Fruit fly (Drosophila melanogaster): ENCODE measurements around the gene Cp36.

The Cp36 gene

DNA sequence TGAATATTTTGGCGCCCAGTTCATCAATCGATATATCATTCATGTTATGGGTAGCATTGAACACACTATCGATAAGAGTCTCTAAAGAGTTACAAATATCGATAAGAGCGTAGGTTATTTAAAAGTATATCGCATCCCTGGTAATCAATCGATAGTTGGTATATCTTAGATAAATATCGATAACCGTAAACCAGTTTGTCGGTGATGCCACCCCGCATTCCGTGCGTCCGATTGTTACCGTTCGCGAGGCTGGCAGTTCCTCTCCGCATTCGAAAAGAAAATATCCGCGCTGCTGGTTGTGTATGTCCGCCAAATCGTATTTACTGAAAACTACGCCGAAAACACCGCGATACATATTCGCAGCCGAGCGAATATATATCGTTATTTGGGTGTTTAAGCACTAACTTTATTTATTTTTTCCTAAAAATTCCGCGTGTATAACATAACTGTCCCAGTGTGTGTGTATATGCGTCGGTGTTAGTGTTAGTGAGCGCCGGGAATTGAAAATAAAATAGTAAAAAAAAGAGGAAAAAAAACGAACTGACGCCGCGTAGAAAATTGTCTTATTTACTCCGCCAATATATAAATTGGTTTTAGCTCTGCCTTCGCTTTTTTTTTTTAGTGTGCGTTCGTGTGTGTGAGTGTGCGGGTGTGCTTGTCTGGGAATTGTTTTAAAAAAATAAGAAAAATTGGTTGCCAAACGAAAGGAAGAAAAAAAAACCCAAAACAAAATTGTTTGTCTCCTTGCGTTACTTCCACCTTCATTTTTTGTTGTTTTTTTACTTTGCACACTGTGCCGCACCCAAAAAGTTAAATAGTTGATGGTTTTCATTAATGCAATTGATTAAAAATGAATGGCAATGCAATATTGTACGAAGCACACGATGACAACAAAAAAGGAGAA, 38.3 kb downstream of the Cp36 start, which contains the start of gene Nrg:
Gene Nrg, plus strand, starts transcription at position 253 of the 904 bp plus-strand sequence.
- TF ChIP-seq CG17801 (GFP tag; optimal IDR thresholded peaks at IDR 0.05; ENCODE audit: partially characterized antibody), result peak; percentile 75

DNA sequence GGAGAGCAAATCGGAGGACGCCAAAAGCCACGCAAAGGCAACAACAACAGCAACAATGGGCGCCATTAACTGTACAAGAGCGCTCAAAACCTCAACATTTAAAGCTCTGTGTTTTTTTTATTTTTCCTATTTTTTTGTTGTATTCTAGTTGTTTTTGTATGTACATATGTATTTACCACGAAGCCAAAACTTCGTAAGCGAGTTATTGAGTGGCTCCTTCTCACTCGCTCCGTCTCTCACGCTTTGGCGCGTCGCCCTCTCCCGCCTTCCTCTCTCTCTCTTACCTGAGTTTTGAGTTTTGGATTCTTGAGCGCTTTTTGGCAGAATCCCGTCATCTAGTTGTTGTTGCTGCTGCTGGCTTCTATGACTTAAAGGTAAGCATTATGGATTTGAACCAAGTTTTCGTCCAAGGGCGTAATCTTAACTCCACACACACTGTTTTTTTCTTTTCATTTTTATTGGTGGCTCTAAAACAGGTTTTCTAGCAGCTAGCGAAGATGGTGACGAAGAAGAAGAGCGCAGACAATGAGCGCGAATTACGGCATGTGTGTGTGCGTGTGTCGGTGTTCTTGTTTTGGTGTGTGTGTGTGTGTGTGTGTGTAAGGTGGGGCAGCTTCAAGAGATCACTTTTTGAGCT, 39.0 kb downstream of the Cp36 start:
- TF ChIP-seq CG17801 (GFP tag; optimal IDR thresholded peaks at IDR 0.05; ENCODE audit: partially characterized antibody), result no peak

- TF ChIP-seq CG17801 (GFP tag; optimal IDR thresholded peaks at IDR 0.05; ENCODE audit: partially characterized antibody), result no peak
Observed at dm6 chrX:8520517-8520916, 41.4 kb downstream of the Cp36 start.

- TF ChIP-seq CG17801 (GFP tag; optimal IDR thresholded peaks at IDR 0.05; ENCODE audit: partially characterized antibody), result peak; percentile 67
Observed at dm6 chrX:8521492-8521891, 42.4 kb downstream of the Cp36 start.

DNA sequence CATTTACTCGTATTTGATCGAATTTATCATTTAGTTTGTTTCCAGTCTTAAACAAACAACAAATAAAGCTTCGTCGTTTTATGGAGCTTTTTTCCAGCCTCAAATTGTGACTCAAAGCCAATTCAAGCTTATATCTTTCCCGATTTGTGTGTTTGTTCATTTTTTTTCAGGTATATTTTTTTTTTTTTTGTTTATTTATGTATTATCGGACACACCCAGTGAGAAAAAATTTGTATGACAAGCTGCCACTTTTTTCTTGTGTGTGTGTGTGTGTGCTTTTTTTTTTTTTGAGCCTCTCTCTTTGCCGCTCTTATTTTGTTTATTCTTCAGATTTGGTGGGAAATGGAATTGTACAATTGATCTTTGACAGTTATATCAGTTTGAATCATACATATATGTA, 43.4 kb downstream of the Cp36 start:
- no peak for TF ChIP-seq CG17801 (GFP tag; optimal IDR thresholded peaks at IDR 0.05; ENCODE audit: partially characterized antibody)

DNA sequence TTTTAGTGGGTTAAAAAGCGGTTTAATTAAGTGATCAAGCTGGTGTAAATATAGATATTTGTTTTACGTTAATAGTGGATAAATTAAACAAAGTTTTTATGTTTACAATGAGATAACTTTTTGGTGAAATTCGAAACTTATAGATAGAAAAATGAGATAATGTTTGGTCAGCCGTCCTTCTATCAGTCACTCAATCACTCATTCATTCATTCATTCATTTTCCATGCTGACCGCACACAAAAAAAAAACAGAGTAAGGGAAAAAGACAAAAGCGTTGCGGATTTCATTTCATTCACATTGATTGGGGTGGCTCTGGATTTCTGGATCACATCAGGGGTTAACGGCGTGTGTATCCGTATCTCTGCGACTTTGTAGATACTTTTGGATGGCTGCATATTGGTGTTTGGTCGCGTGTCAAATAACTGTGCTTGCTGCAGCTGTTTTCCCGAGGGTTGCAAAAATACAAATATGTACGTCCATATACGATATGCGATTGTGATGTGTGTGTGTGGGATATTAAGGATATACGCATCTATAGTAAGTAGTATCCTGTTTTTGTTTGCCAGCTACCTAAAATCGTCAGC, 44.5 kb downstream of the Cp36 start:
- no peak for TF ChIP-seq CG17801 (GFP tag; optimal IDR thresholded peaks at IDR 0.05; ENCODE audit: partially characterized antibody)

- TF ChIP-seq CG17801 (GFP tag; optimal IDR thresholded peaks at IDR 0.05; ENCODE audit: partially characterized antibody), result no peak
Observed at dm6 chrX:8529598-8529997, 50.5 kb downstream of the Cp36 start, which contains the start of gene PIP82. TSS of gene PIP82 (minus strand) at chrX:8529698.

All from ovary, adult (tissue).